ENCODE assay signal across 5 fruit fly cellular contexts in genomic region chr3L:11785291-11785690, dm6.
TF ChIP-seq lines count a peak whose summit lies in the region.

No protein-coding gene starts in this region.

- TF ChIP-seq CTCF in whole organism, embryonic (GFP tag; optimal IDR thresholded peaks at IDR 0.05; lab: Kevin White, UChicago) = no peak

TF ChIP-seq in whole organism, adult, 20 proteins besides CTCF, POLR2A, EP300 and RAD21 (continues in another document):
- TF ChIP-seq cic (GFP tag; optimal IDR thresholded peaks at IDR 0.05; lab: Kevin White, UChicago) = no peak
- TF ChIP-seq CG7101 (tag; optimal IDR thresholded peaks at IDR 0.05; lab: Kevin White, UChicago) = peak; percentile 33
- no peak for TF ChIP-seq Crg-1 (GFP tag; optimal IDR thresholded peaks at IDR 0.05; lab: Kevin White, UChicago)
- TF ChIP-seq CG1620 (GFP tag; optimal IDR thresholded peaks at IDR 0.05; lab: Kevin White, UChicago) = no peak
- TF ChIP-seq tj (GFP tag; optimal IDR thresholded peaks at IDR 0.05; lab: Kevin White, UChicago) = no peak
- TF ChIP-seq ovo (GFP tag; optimal IDR thresholded peaks at IDR 0.05; lab: Kevin White, UChicago) = no peak
- TF ChIP-seq CG11617 (GFP tag; optimal IDR thresholded peaks at IDR 0.05; lab: Kevin White, UChicago) = no peak
- peak; percentile 66 for TF ChIP-seq CG14711 (tag; optimal IDR thresholded peaks at IDR 0.05; lab: Kevin White, UChicago)
- TF ChIP-seq cnc (optimal IDR thresholded peaks at IDR 0.05; lab: Kevin White, UChicago) = no peak
- TF ChIP-seq kay (GFP tag; lab: Kevin White, UChicago; ENCODE audit: borderline replicate concordance) = no peak
- TF ChIP-seq CG12768 (GFP tag; optimal IDR thresholded peaks at IDR 0.05; lab: Kevin White, UChicago) = peak; percentile 32
- no peak for TF ChIP-seq Clk (GFP tag; optimal IDR thresholded peaks at IDR 0.05; lab: Kevin White, UChicago)
- TF ChIP-seq pad (GFP tag; optimal IDR thresholded peaks at IDR 0.05; lab: Kevin White, UChicago) = no peak
- TF ChIP-seq Mnt (GFP tag; optimal IDR thresholded peaks at IDR 0.05; lab: Kevin White, UChicago) = no peak
- TF ChIP-seq toe (GFP tag; optimal IDR thresholded peaks at IDR 0.05; lab: Kevin White, UChicago) = peak; percentile 40
- TF ChIP-seq CG7045 (GFP tag; optimal IDR thresholded peaks at IDR 0.05; lab: Kevin White, UChicago) = peak; percentile 16
- no peak for TF ChIP-seq CG5204 (GFP tag; optimal IDR thresholded peaks at IDR 0.05; lab: Kevin White, UChicago)
- no peak for TF ChIP-seq Hr96 (GFP tag; optimal IDR thresholded peaks at IDR 0.05; lab: Kevin White, UChicago)
- no peak for TF ChIP-seq bab1 (GFP tag; optimal IDR thresholded peaks at IDR 0.05; lab: Kevin White, UChicago)

TF ChIP-seq in whole organism, embryonic, 481 proteins besides CTCF, POLR2A, EP300 and RAD21 (continues in another document):
- TF ChIP-seq HmgD (GFP tag; optimal IDR thresholded peaks at IDR 0.05; lab: Kevin White, UChicago) (no peak), dysf (GFP tag; IDR thresholded peaks at IDR 0.05; lab: Robert Waterston, UW) (peak; percentile 80), Ets65A (GFP tag; lab: Kevin White, UChicago) (no peak), CG13123 (GFP tag; optimal IDR thresholded peaks at IDR 0.05; lab: Kevin White, UChicago) (no peak), Gsc (GFP tag; IDR thresholded peaks at IDR 0.05; lab: Robert Waterston, UW) (no peak), Lim3 (GFP tag; IDR thresholded peaks at IDR 0.05; lab: Robert Waterston, UW) (no peak), CG15601 (tag; optimal IDR thresholded peaks at IDR 0.05; lab: Kevin White, UChicago) (no peak), Nf-YB (GFP tag; optimal IDR thresholded peaks at IDR 0.05; lab: Kevin White, UChicago) (no peak), D (optimal IDR thresholded peaks at IDR 0.05; lab: Kevin White, UChicago) (no peak), D (GFP tag; optimal IDR thresholded peaks at IDR 0.05; lab: Kevin White, UChicago) (no peak), peb (GFP tag; IDR thresholded peaks at IDR 0.05; lab: Robert Waterston, UW) (no peak), zfh1 (GFP tag; IDR thresholded peaks at IDR 0.05; lab: Robert Waterston, UW) (no peak), dm (GFP tag; optimal IDR thresholded peaks at IDR 0.05; lab: Kevin White, UChicago) (no peak), CG9817 (tag; optimal IDR thresholded peaks at IDR 0.05; lab: Kevin White, UChicago) (peak; percentile 58), cg (GFP tag; optimal IDR thresholded peaks at IDR 0.05; lab: Kevin White, UChicago) (no peak), CG1647 (GFP tag; optimal IDR thresholded peaks at IDR 0.05; lab: Kevin White, UChicago) (no peak), dimm (GFP tag; IDR thresholded peaks at IDR 0.05; lab: Robert Waterston, UW) (no peak), CG15011 (GFP tag; optimal IDR thresholded peaks at IDR 0.05; lab: Kevin White, UChicago) (peak; percentile 4), luna (GFP tag; optimal IDR thresholded peaks at IDR 0.05; lab: Kevin White, UChicago) (no peak), Kr (GFP tag; optimal IDR thresholded peaks at IDR 0.05; lab: Kevin White, UChicago) (no peak), CG4854 (GFP tag; optimal IDR thresholded peaks at IDR 0.05; lab: Kevin White, UChicago) (no peak)

TF ChIP-seq in whole organism, prepupa, 60 proteins besides CTCF, POLR2A, EP300 and RAD21:
- peak; percentile 61 for TF ChIP-seq CG11294 (GFP tag; IDR thresholded peaks at IDR 0.05; lab: Robert Waterston, UW)
- no peak for TF ChIP-seq OdsH (GFP tag; optimal IDR thresholded peaks at IDR 0.05; lab: Kevin White, UChicago)
- TF ChIP-seq CG15336 (GFP tag; IDR thresholded peaks at IDR 0.05; lab: Robert Waterston, UW) = peak; percentile 80
- TF ChIP-seq Blimp-1 (GFP tag; optimal IDR thresholded peaks at IDR 0.05; lab: Kevin White, UChicago) = no peak
- no peak for TF ChIP-seq fd59A (GFP tag; optimal IDR thresholded peaks at IDR 0.05; lab: Kevin White, UChicago)
- TF ChIP-seq CG6808 (GFP tag; optimal IDR thresholded peaks at IDR 0.05; lab: Kevin White, UChicago) = no peak
- TF ChIP-seq Gug (GFP tag; IDR thresholded peaks at IDR 0.05; lab: Robert Waterston, UW) = peak; percentile 50
- TF ChIP-seq achi (GFP tag; optimal IDR thresholded peaks at IDR 0.05; lab: Kevin White, UChicago) = peak; percentile 10
- peak; percentile 29 for TF ChIP-seq net (GFP tag; optimal IDR thresholded peaks at IDR 0.05; lab: Kevin White, UChicago)
- TF ChIP-seq lz (GFP tag; optimal IDR thresholded peaks at IDR 0.05; lab: Kevin White, UChicago) = no peak
- TF ChIP-seq svp (GFP tag; lab: Kevin White, UChicago) = peak; percentile 45
- TF ChIP-seq cyc (GFP tag; optimal IDR thresholded peaks at IDR 0.05; lab: Kevin White, UChicago) = no peak
- TF ChIP-seq fkh (GFP tag; optimal IDR thresholded peaks at IDR 0.05; lab: Kevin White, UChicago) = no peak
- TF ChIP-seq Hr4 (GFP tag; optimal IDR thresholded peaks at IDR 0.05; lab: Kevin White, UChicago) = peak; percentile 70
- no peak for TF ChIP-seq CG4318 (GFP tag; optimal IDR thresholded peaks at IDR 0.05; lab: Kevin White, UChicago)
- TF ChIP-seq CG6163 (GFP tag; IDR thresholded peaks at IDR 0.05; lab: Robert Waterston, UW) = peak; percentile 74
- no peak for TF ChIP-seq CG6792 (GFP tag; optimal IDR thresholded peaks at IDR 0.05; lab: Kevin White, UChicago)
- peak; percentile 73 for TF ChIP-seq eg (GFP tag; IDR thresholded peaks at IDR 0.05; lab: Robert Waterston, UW)
- TF ChIP-seq CG8119 (GFP tag; IDR thresholded peaks at IDR 0.05; lab: Robert Waterston, UW) = peak; percentile 44; the same call in 1 of the 3 replicates
TF ChIP-seq in whole organism, prepupa: peak in this region for 10.

TF ChIP-seq in whole organism, pupa, 21 proteins besides CTCF, POLR2A, EP300 and RAD21:
- TF ChIP-seq gl (tag; optimal IDR thresholded peaks at IDR 0.05; lab: Kevin White, UChicago) = no peak
- 0 out of 2 replicates have a peak, but pooled peaks have one; percentile 15 for TF ChIP-seq rn (GFP tag; IDR thresholded peaks at IDR 0.05; lab: Robert Waterston, UW)
- no peak for TF ChIP-seq CG8301 (tag; optimal IDR thresholded peaks at IDR 0.05; lab: Kevin White, UChicago)
- peak; percentile 49 for TF ChIP-seq Ets98B (GFP tag; IDR thresholded peaks at IDR 0.05; lab: Robert Waterston, UW)
- TF ChIP-seq CG12605 (GFP tag; IDR thresholded peaks at IDR 0.05; lab: Robert Waterston, UW) = no peak
- TF ChIP-seq CG4496 (GFP tag; IDR thresholded peaks at IDR 0.05; lab: Robert Waterston, UW) = peak; percentile 48; the same call in 2 of the 3 replicates
- peak; percentile 85 for TF ChIP-seq CG32121 (GFP tag; IDR thresholded peaks at IDR 0.05; lab: Robert Waterston, UW)
- no peak for TF ChIP-seq CG34367 (tag; optimal IDR thresholded peaks at IDR 0.05; lab: Kevin White, UChicago)

TF ChIP-seq in whole organism, wandering third instar larva, 38 proteins besides CTCF, POLR2A, EP300 and RAD21:
- TF ChIP-seq fru (GFP tag; optimal IDR thresholded peaks at IDR 0.05; lab: Kevin White, UChicago) = peak; percentile 41
- no peak for TF ChIP-seq brk (GFP tag; optimal IDR thresholded peaks at IDR 0.05; lab: Kevin White, UChicago)
- TF ChIP-seq OdsH (GFP tag; optimal IDR thresholded peaks at IDR 0.05; lab: Kevin White, UChicago) = peak; percentile 27
- TF ChIP-seq br (GFP tag; optimal IDR thresholded peaks at IDR 0.05; lab: Kevin White, UChicago) = no peak
- TF ChIP-seq Dif (GFP tag; optimal IDR thresholded peaks at IDR 0.05; lab: Kevin White, UChicago; ENCODE audit: partially characterized antibody) = no peak
- TF ChIP-seq rgr (GFP tag; optimal IDR thresholded peaks at IDR 0.05; lab: Kevin White, UChicago) = peak; percentile 56
- TF ChIP-seq ey (GFP tag; optimal IDR thresholded peaks at IDR 0.05; lab: Kevin White, UChicago) = peak; percentile 48
- TF ChIP-seq Myc (optimal IDR thresholded peaks at IDR 0.05; lab: Kevin White, UChicago) = no peak
- TF ChIP-seq Dfd (GFP tag; optimal IDR thresholded peaks at IDR 0.05; lab: Kevin White, UChicago) = no peak
- TF ChIP-seq HLH106 (tag; optimal IDR thresholded peaks at IDR 0.05; lab: Kevin White, UChicago) = no peak
- TF ChIP-seq Hr78 (GFP tag; optimal IDR thresholded peaks at IDR 0.05; lab: Kevin White, UChicago) = no peak
- TF ChIP-seq Hnf4 (GFP tag; optimal IDR thresholded peaks at IDR 0.05; lab: Kevin White, UChicago) = no peak
- TF ChIP-seq GATAd (GFP tag; optimal IDR thresholded peaks at IDR 0.05; lab: Kevin White, UChicago) = no peak
- TF ChIP-seq Rel (GFP tag; optimal IDR thresholded peaks at IDR 0.05; lab: Kevin White, UChicago) = no peak
- no peak for TF ChIP-seq Rel (tag; optimal IDR thresholded peaks at IDR 0.05; lab: Kevin White, UChicago)
- TF ChIP-seq foxo (GFP tag; optimal IDR thresholded peaks at IDR 0.05; lab: Kevin White, UChicago) = no peak
TF ChIP-seq in whole organism, wandering third instar larva: peak in this region for 4.
